Worm (Caenorhabditis elegans) whole organism, midembryonic: ENCODE measurements around the gene idpp-13.

Source experiments
- klf-2 ChIP-seq: fragments of 200-800 bp; sonication (Bioruptor generic); conservative IDR thresholded peaks from 2 replicates; pipeline ENCODE4 v1.3.6; 2022; ENCODE audit warnings: missing genetic modification reagents, missing genetic modification characterization, missing compliant biosample characterization
- med-1 ChIP-seq: sonication (generic microtip); optimal IDR thresholded peaks from 2 replicates; lab custom pipeline; 2017; ENCODE audit warnings: missing genetic modification characterization, mild to moderate bottlenecking, missing compliant biosample characterization, antibody characterized with exemption, missing genetic modification reagents; ENCODE audit not compliant: insufficient read depth
- ref-1 ChIP-seq: fragments of 200-800 bp; sonication (Bioruptor generic); conservative IDR thresholded peaks from 2 replicates; pipeline ENCODE4 v1.3.6; 2022; ENCODE audit warnings: missing genetic modification reagents, missing genetic modification characterization, missing compliant biosample characterization
- tab-1 ChIP-seq: fragments of 200-800 bp; sonication (Bioruptor generic); IDR thresholded peaks from 2 replicates; pipeline ENCODE4 v1.3.6; 2022; ENCODE audit warnings: missing genetic modification characterization, missing compliant biosample characterization
- ztf-23 ChIP-seq: fragments of 200-800 bp; sonication (Bioruptor generic); IDR thresholded peaks from 2 replicates; pipeline ENCODE4 v1.3.6; 2022; ENCODE audit warnings: missing genetic modification reagents, missing genetic modification characterization, missing compliant biosample characterization

ce11 chrIII:868866-869265 is 47.9 kb downstream of the idpp-13 start:
- TF ChIP-seq med-1 = no peak
- no peak for TF ChIP-seq ref-1 (GFP tag; lab: Robert Waterston, UW)
- TF ChIP-seq tab-1 (GFP tag; lab: Robert Waterston, UW) = no peak
- TF ChIP-seq ztf-23 (GFP tag; lab: Robert Waterston, UW) = no peak
- TF ChIP-seq klf-2 (GFP tag; lab: Robert Waterston, UW) = no peak
